Worm (Caenorhabditis elegans): ENCODE measurements around the gene pus-1.

DNA sequence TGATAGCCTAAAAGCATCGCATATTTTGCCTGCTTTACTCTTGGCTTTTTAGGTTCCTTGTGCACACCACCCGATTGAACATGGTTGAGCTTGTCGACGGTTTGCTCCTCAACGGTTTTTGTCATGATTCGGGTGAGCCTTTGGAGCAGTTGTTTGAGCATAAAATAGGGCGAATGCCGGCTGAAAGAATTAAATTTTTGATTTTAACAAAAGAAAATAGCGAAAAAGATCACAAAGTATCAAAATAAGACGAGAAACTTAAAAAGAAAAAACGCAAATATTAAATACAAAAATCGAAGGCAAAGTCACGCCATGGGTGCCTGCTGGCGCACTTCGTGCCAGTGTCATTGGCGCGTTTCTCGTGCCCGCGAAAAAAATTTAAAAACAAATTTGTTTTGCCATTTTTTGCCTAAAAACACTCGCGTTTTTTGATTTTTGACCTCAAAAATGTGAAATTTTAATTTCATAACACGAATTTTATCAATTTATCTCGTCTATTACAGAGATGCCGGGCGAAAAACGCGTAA lies at the start of gene pus-1, which contains the start of gene ctps-1:
- TF ChIP-seq lin-39 (tag; optimal IDR thresholded peaks at IDR 0.05) (no peak), nhr-237 (tag; optimal IDR thresholded peaks at IDR 0.05) (no peak), mab-5 (tag; optimal IDR thresholded peaks at IDR 0.05) (peak; percentile 28), unc-62 (GFP tag; optimal IDR thresholded peaks at IDR 0.05) (no peak), nhr-11 (tag; optimal IDR thresholded peaks at IDR 0.05) (no peak), skn-1 (tag; optimal IDR thresholded peaks at IDR 0.05) (no peak), ztf-11 (tag; optimal IDR thresholded peaks at IDR 0.05) (no peak), aly-2 (tag; optimal IDR thresholded peaks at IDR 0.05) (no peak), mbf-1 (tag; optimal IDR thresholded peaks at IDR 0.05) (no peak), ceh-82 (tag; optimal IDR thresholded peaks at IDR 0.05) (no peak), elt-3 (tag; optimal IDR thresholded peaks at IDR 0.05) (no peak), alr-1 (tag; optimal IDR thresholded peaks at IDR 0.05) (no peak), ZK546.5 (tag; optimal IDR thresholded peaks at IDR 0.05) (no peak), dmd-4 (tag; optimal IDR thresholded peaks at IDR 0.05) (no peak)

Data from whole organism, L2 larva.